Fruit fly (Drosophila melanogaster): Measurements from ENCODE around the gene CG1113.
A peak's percentile ranks its signal among the peaks of the same experiment; 100 is the strongest.

Gene CG1113

DNA sequence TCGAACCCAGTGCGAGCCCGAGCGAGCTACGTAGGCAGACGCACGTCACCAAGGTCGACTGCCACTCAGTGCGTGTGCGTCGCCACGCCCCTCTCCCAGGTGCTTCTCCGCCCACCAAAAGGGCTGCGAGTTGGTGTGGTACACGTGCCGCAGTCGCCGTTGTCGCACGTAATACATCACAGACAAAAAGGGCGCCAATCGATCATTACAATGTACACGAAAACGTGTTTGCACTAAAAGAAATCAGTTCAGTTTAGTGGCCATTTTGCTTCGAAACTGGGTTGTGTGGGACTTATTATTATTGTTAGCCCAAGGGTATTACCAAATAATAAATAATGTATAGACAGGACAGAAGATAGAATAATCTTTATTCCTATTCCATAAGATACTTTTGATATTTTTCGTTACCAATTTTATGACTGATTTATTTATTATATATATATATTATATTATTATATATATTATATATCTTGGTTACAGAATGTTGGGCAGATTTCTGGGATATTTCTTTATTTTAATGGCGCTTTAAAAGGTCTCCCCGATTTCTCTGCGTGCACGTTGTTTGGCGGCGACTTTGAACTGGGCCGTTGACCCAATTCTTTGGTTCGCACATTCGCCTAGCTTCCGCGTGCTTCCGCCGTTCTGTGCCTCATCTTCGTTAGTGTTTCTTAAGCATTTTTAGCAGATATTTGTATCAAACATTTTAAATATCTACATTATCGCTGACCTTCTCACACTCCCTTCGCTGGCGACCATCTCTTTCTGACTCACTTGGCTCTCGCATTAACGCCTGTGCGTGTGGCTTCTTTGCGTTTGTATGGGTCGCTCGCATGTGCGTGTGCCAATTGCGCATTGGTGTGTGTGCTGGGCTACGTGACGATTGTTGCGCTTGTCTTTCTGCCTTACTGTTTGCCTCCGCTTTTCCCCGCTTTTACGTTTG lies 10.6 kb downstream of the CG1113 start (continued):
- TF ChIP-seq ken (GFP tag; IDR thresholded peaks at IDR 0.05), result 0 out of 3 replicates have a peak, but pooled peaks have one; percentile 24
- peak; percentile 66 for TF ChIP-seq CG15514 (GFP tag; optimal IDR thresholded peaks at IDR 0.05)
- no peak for TF ChIP-seq dan (GFP tag; IDR thresholded peaks at IDR 0.05)
- no peak for TF ChIP-seq Bgb (GFP tag; IDR thresholded peaks at IDR 0.05; ENCODE audit: partially characterized antibody)
- TF ChIP-seq CG9215 (GFP tag; IDR thresholded peaks at IDR 0.05), result no peak; the same call in 1 of the 2 replicates
- TF ChIP-seq otp (GFP tag; IDR thresholded peaks at IDR 0.05), result no peak; the same call in 2 of the 3 replicates
- TF ChIP-seq CG10366 (GFP tag; IDR thresholded peaks at IDR 0.05), result peak; percentile 51; the same call in 1 of the 2 replicates
- TF ChIP-seq Scr (GFP tag; IDR thresholded peaks at IDR 0.05; ENCODE audit: partially characterized antibody), result no peak
- TF ChIP-seq Hr78 (GFP tag; optimal IDR thresholded peaks at IDR 0.05), result peak in 1 of 2 experiments; percentile 52
- peak; percentile 37 for TF ChIP-seq Kr (GFP tag; optimal IDR thresholded peaks at IDR 0.05)
- TF ChIP-seq CG2199 (GFP tag; IDR thresholded peaks at IDR 0.05), result peak; percentile 83; the same call in 2 of the 3 replicates
- TF ChIP-seq CG12155 (GFP tag; optimal IDR thresholded peaks at IDR 0.05), result peak; percentile 46
- TF ChIP-seq trem (tag; optimal IDR thresholded peaks at IDR 0.05), result peak; percentile 76
- TF ChIP-seq Bteb2 (GFP tag; optimal IDR thresholded peaks at IDR 0.05), result no peak
- no peak; the same call in 1 of the 2 replicates for TF ChIP-seq ranshi (GFP tag; IDR thresholded peaks at IDR 0.05)
- peak; percentile 70 for TF ChIP-seq CG32772 (GFP tag; IDR thresholded peaks at IDR 0.05)
- TF ChIP-seq gce (GFP tag; IDR thresholded peaks at IDR 0.05), result no peak; the same call in 2 of the 3 replicates
- TF ChIP-seq CG17328 (GFP tag; IDR thresholded peaks at IDR 0.05), result peak; percentile 55
- peak; percentile 50 for TF ChIP-seq CG16815 (GFP tag; optimal IDR thresholded peaks at IDR 0.05)
- peak; percentile 73 for TF ChIP-seq CG7357 (GFP tag; IDR thresholded peaks at IDR 0.05)
- no peak for TF ChIP-seq CG16779 (GFP tag; IDR thresholded peaks at IDR 0.05)
- no peak for TF ChIP-seq HLH4C (GFP tag; IDR thresholded peaks at IDR 0.05; ENCODE audit: partially characterized antibody)
- no peak for TF ChIP-seq luna (GFP tag; optimal IDR thresholded peaks at IDR 0.05)
- peak; percentile 5 for TF ChIP-seq pnt (GFP tag; optimal IDR thresholded peaks at IDR 0.05)
- peak; percentile 11 for TF ChIP-seq chn (GFP tag; optimal IDR thresholded peaks at IDR 0.05)
- peak; percentile 92 for TF ChIP-seq CG7556 (GFP tag; optimal IDR thresholded peaks at IDR 0.05)
- peak; percentile 87 for TF ChIP-seq CG17385 (GFP tag; optimal IDR thresholded peaks at IDR 0.05)
- peak; percentile 45 for TF ChIP-seq CG17912 (GFP tag; optimal IDR thresholded peaks at IDR 0.05)
- TF ChIP-seq CG4617 (GFP tag; optimal IDR thresholded peaks at IDR 0.05; ENCODE audit: borderline replicate concordance), result peak; percentile 17
- peak; percentile 87 for TF ChIP-seq Asciz (GFP tag; optimal IDR thresholded peaks at IDR 0.05)
- TF ChIP-seq gfzf (GFP tag; optimal IDR thresholded peaks at IDR 0.05), result no peak
- TF ChIP-seq eve (GFP tag; optimal IDR thresholded peaks at IDR 0.05), result no peak
- no peak for TF ChIP-seq Sin3A (optimal IDR thresholded peaks at IDR 0.05)
- TF ChIP-seq cas (GFP tag; IDR thresholded peaks at IDR 0.05), result no peak
- peak; percentile 93 for TF ChIP-seq nmo (GFP tag; optimal IDR thresholded peaks at IDR 0.05)
- peak; percentile 50 for TF ChIP-seq sug (tag; optimal IDR thresholded peaks at IDR 0.05)
- TF ChIP-seq ase (GFP tag; IDR thresholded peaks at IDR 0.05), result peak; percentile 68; the same call in 2 of the 3 replicates
- no peak for TF ChIP-seq corto (GFP tag; optimal IDR thresholded peaks at IDR 0.05)
- no peak for TF ChIP-seq CG4282 (GFP tag; optimal IDR thresholded peaks at IDR 0.05)
- no peak for TF ChIP-seq yki (optimal IDR thresholded peaks at IDR 0.05)
- peak; percentile 45 for TF ChIP-seq Deaf1 (tag; optimal IDR thresholded peaks at IDR 0.05)
- peak; percentile 53 for TF ChIP-seq CG6654 (GFP tag; optimal IDR thresholded peaks at IDR 0.05)
- TF ChIP-seq CG1602 (GFP tag; optimal IDR thresholded peaks at IDR 0.05), result peak; percentile 71
- TF ChIP-seq trh (GFP tag; optimal IDR thresholded peaks at IDR 0.05), result peak; percentile 20
- 0 out of 2 replicates have a peak, but pooled peaks have one; percentile 43 for TF ChIP-seq Oaz (GFP tag; IDR thresholded peaks at IDR 0.05)
- TF ChIP-seq en (GFP tag; optimal IDR thresholded peaks at IDR 0.05), result no peak
- peak; percentile 11 to 82 for TF ChIP-seq dpn (GFP tag; optimal IDR thresholded peaks at IDR 0.05)
- TF ChIP-seq CG17186 (GFP tag; optimal IDR thresholded peaks at IDR 0.05), result no peak
- TF ChIP-seq bowl (GFP tag; IDR thresholded peaks at IDR 0.05), result no peak

Data from whole organism, embryonic.